Fruit fly (Drosophila melanogaster) whole organism, larva: ENCODE results near the gene GatC.

ENCODE experiments used
- noc ChIP-seq: fragments of 200-800 bp; sonication (Bioruptor generic); optimal IDR thresholded peaks from 3 replicates; lab custom pipeline; 2019; ENCODE audit warnings: missing biosample characterization, mild to moderate bottlenecking, missing genetic modification characterization, moderate library complexity

Gene GatC

dm6 chr2L:13833058-13833457 is at the start of gene GatC, which contains the start of the genes PolG2 and Polr2C:
Gene GatC, minus strand, starts transcription at chr2L:13833105.
Gene PolG2, minus strand, starts transcription at chr2L:13833105.
Gene Polr2C, plus strand, starts transcription at chr2L:13833337.
- TF ChIP-seq noc (tag; lab: Kevin White, UChicago), result no peak

dm6 chr2L:13881939-13882338 is 49.0 kb upstream of the GatC start:
- TF ChIP-seq noc (tag; lab: Kevin White, UChicago), result peak; percentile 83

DNA sequence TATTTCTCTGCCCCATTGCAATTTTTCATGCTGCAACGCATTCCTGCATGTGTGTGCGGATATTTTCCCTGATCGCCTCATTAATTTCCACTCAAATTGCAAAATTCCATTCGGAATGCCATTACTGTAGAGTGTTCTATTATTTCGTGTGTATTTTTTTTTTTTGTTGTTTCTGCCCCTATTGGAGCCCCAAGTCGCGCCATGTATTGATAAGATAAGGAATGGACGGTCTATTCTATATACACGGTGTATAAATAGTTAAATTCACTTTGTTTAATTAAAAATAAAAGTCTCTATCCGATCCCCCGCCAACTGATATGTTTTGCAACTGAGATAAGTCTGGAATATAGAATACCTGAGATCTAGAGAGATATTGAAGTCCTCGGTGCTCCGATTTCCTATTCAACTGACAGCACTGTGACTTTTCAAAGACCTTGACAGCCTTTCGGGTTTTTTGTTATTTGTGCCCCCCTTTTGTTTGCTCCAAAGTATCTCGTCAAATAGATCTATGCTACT is 48.5 kb upstream of the GatC start:
- TF ChIP-seq noc (tag; lab: Kevin White, UChicago), result no peak

- peak; percentile 31 for TF ChIP-seq noc (tag; lab: Kevin White, UChicago)
These were observed 45.9 kb upstream of the GatC start for dm6 chr2L:13878801-13879200.

DNA sequence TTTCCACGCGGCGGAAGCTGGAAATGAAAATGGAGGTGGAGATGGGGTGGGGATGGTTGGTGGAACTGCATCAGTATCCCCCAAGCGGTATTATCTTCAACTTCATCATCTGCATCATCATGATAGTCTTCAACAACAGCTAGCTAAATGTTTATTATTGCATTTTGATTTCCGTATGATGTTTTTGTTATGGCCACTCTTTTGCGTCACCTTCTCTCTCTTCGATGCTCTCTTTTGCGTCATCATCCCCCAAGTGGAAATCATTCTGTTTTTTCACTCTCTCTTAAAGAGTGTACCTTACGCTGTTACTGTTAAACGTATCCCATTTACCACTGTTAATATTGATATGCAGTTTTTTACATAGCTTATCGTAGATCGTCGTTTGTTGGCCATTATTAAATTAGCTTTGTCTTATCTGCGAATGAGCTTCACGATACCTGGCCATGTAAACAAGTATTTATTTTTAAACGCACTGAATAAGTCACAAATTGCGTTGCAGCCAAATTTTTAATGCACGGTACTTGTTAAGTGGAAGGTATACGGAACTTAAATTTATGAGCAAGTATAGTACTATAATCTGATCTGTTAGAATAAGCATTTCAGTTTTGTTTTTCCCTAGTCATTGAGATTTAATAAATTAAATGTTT is 45.2 kb upstream of the GatC start:
- TF ChIP-seq noc (tag; lab: Kevin White, UChicago), result no peak

dm6 chr2L:13876698-13877097 is 43.8 kb upstream of the GatC start:
- no peak for TF ChIP-seq noc (tag; lab: Kevin White, UChicago)

- TF ChIP-seq noc (tag; lab: Kevin White, UChicago), result no peak
These were observed 40.2 kb upstream of the GatC start for dm6 chr2L:13873147-13873546.

dm6 chr2L:13869400-13869799 is 36.5 kb upstream of the GatC start:
- no peak for TF ChIP-seq noc (tag; lab: Kevin White, UChicago)

DNA sequence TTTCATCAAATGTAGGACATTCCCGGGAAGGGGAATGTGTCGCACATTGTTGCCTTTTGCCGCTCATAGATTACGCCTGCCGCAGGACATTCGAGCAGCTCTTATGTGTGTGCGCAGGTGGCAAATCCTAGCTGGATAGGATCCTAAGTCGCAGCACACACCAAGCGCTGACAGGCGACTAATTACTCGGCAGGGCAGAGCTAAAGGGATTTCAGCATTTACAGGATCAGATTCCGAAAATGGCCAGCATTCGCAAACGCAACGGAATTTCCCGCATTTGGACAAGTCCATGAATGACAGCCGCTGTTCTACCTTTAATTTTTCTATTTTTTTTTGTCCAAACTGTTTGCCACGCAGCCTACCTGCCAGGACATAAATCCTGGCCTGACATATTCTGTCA is 34.7 kb upstream of the GatC start:
- TF ChIP-seq noc (tag; lab: Kevin White, UChicago), result no peak

- no peak for TF ChIP-seq noc (tag; lab: Kevin White, UChicago)
These were observed 18.2 kb upstream of the GatC start for dm6 chr2L:13851098-13851497.

DNA sequence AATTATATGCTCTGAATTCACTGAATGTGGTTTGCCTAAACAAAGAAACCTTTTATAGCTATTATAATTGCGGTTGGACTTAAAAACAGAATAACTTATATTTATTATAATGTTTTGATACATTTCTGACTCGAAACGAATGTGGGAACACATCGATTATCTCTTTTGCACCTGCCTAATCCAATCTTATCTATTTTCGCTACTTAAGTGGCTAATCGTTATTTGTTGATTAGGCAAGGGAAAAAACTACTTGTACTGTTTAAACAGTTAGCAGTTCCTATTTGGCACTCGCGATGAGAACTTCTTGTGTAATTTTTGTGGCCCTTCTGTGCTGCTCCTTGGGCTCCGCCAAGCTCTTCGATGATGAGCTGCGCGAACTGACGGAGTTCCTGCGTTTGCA is 16.2 kb upstream of the GatC start, which contains the start of gene CG7968:
Gene CG7968, plus strand, starts transcription at position 276 of the 400 bp plus-strand sequence.
- TF ChIP-seq noc (tag; lab: Kevin White, UChicago), result no peak

- no peak for TF ChIP-seq noc (tag; lab: Kevin White, UChicago)
These were observed 14.7 kb upstream of the GatC start, which contains the start of gene CG7953 for dm6 chr2L:13847625-13848024. Gene CG7953, plus strand, starts transcription at chr2L:13847925.

dm6 chr2L:13846239-13846802 is 13.4 kb upstream of the GatC start, which contains the start of gene CG7916:
Gene CG7916, plus strand, starts transcription at chr2L:13846752.
- no peak for TF ChIP-seq noc (tag; lab: Kevin White, UChicago)

DNA sequence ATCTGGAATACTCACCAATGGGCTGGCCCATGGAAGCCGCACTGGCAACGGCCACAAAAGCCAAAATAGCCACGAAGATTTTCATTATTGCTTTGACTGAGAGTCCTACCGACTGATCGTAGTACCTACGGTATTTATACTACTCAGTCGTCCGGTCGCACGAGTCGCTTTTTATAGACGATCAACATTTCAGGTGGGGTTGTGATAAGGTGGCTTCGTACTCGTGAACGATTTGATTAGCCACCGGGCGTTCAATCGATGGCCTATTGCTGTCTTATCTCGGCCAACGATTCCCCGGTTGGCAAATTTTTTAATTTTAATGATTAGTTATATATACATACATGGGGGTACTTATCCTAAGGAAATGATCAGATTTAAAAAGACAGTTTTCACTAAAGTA is 12.3 kb upstream of the GatC start, which contains the start of gene CG8997:
Gene CG8997, minus strand, starts transcription at position 148 of the 400 bp plus-strand sequence.
- TF ChIP-seq noc (tag; lab: Kevin White, UChicago), result no peak

DNA sequence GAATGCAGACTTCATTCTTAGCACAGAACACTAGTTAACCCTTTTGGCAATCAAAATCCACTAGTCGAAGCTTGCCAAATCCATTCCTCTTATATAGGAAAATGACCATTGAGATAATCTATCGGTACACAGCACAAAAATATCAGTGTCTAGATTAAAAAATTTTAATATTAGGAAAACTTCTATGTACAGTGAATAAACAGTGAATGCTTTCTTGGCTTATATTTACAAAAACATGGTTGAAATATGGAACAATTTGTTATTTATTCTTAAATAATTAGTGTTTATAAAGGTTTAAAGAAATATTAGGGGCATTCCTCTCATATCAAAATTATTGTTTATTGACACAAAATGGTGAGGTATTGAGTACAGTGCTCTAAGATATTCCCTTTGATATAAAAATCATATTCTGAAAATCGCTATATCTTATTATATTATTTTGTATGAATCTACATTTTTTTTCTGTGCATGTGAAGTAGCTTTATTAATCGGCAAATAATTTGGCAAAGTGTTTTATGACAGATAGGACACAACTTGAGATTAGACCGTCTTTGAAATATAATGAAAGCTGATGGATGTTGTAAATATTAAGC is 10.9 kb upstream of the GatC start, which contains the start of gene CG33306:
Gene CG33306, minus strand, starts transcription at position 51 of the 593 bp plus-strand sequence.
- TF ChIP-seq noc (tag; lab: Kevin White, UChicago), result peak; percentile 92

DNA sequence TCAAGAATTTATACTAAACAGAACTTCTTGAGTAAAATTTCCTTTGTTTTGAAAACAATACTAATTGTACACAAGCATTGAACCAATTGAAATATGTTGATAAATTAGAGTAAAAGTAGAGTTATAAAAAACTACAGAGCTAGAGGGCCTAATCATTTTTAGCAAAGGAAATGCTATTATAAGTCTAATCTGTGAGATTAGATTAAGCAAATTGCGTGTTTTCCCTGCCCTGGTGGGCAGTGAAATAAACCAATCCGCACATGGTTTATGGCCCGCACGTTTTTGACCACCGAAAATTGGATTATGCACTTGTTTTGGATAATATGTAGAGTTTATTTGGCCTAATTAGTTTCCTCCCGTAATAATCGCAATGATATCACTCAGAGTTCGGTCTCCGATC is 9.7 kb upstream of the GatC start:
- TF ChIP-seq noc (tag; lab: Kevin White, UChicago), result no peak
